Fruit fly (Drosophila melanogaster) whole organism, embryonic: ENCODE results near the gene CG15014.

Source experiments
- Adf1 ChIP-seq: fragments of 200-800 bp; sonication (Bioruptor generic); IDR thresholded peaks from 2 replicates; pipeline ENCODE4 v1.3.6; 2022; ENCODE audit warnings: missing biosample characterization, missing genetic modification characterization
- Asciz ChIP-seq: fragments of 200-800 bp; sonication (Bioruptor generic); optimal IDR thresholded peaks from 2 replicates; lab custom pipeline; 2017; ENCODE audit warnings: missing biosample characterization, mild to moderate bottlenecking, missing genetic modification characterization, missing genetic modification reagents
- CG10462 ChIP-seq: fragments of 200-800 bp; sonication (Bioruptor generic); optimal IDR thresholded peaks from 2 replicates; lab custom pipeline; 2016; ENCODE audit warnings: missing biosample characterization, missing genetic modification characterization
- CG11398 ChIP-seq: fragments of 200-800 bp; sonication (Bioruptor generic); optimal IDR thresholded peaks from 2 replicates; lab custom pipeline; 2016; ENCODE audit warnings: missing biosample characterization, missing genetic modification characterization
- CG14014 ChIP-seq: fragments of 200-800 bp; sonication (Bioruptor generic); IDR thresholded peaks from 2 replicates; pipeline ENCODE4 v1.3.6; 2022; ENCODE audit warnings: missing biosample characterization, missing genetic modification characterization
- CG15479 ChIP-seq: fragments of 200-800 bp; sonication (Bioruptor generic); optimal IDR thresholded peaks from 3 replicates; lab custom pipeline; 2019; ENCODE audit warnings: missing biosample characterization, mild to moderate bottlenecking, missing genetic modification characterization, moderate library complexity
- CG16815 ChIP-seq: fragments of 200-800 bp; sonication (Bioruptor generic); optimal IDR thresholded peaks from 3 replicates; lab custom pipeline; 2017; ENCODE audit warnings: missing biosample characterization, mild to moderate bottlenecking, missing genetic modification characterization
- CG1792 ChIP-seq: fragments of 200-800 bp; sonication (Bioruptor generic); optimal IDR thresholded peaks from 2 replicates; lab custom pipeline; 2016; ENCODE audit warnings: missing biosample characterization, missing genetic modification characterization
- CG2116 ChIP-seq: fragments of 200-800 bp; sonication (Bioruptor generic); optimal IDR thresholded peaks from 3 replicates; lab custom pipeline; 2018; ENCODE audit warnings: missing biosample characterization, mild to moderate bottlenecking, missing genetic modification characterization
- CG2129 ChIP-seq: fragments of 200-800 bp; sonication (Bioruptor generic); IDR thresholded peaks from 2 replicates; pipeline ENCODE4 v1.3.6; 2022; ENCODE audit warnings: missing biosample characterization, missing genetic modification characterization; ENCODE audit not compliant: partially characterized antibody
- CG31441 ChIP-seq: fragments of 200-800 bp; sonication (Bioruptor generic); IDR thresholded peaks from 2 replicates; pipeline ENCODE4 v1.3.6; 2022; ENCODE audit warnings: missing biosample characterization, missing genetic modification characterization
- CG32532 ChIP-seq: fragments of 200-800 bp; sonication (Bioruptor generic); IDR thresholded peaks from 2 replicates; pipeline ENCODE4 v1.3.6; 2022; ENCODE audit warnings: missing biosample characterization, missing genetic modification characterization
- CG4820 ChIP-seq: fragments of 200-800 bp; sonication (Bioruptor generic); optimal IDR thresholded peaks from 3 replicates; lab custom pipeline; 2016; ENCODE audit warnings: missing biosample characterization, missing genetic modification characterization
- CG4854 ChIP-seq: fragments of 200-800 bp; sonication (Bioruptor generic); optimal IDR thresholded peaks from 2 replicates; lab custom pipeline; 2016; ENCODE audit warnings: missing biosample characterization, missing genetic modification characterization, inconsistent platforms
- CG5953 ChIP-seq: fragments of 200-800 bp; sonication (Bioruptor generic); IDR thresholded peaks from 2 replicates; pipeline ENCODE4 v1.3.6; 2022; ENCODE audit warnings: missing biosample characterization, missing genetic modification characterization
- CG8089 ChIP-seq: fragments of 200-800 bp; sonication (Bioruptor generic); optimal IDR thresholded peaks from 3 replicates; lab custom pipeline; 2016; ENCODE audit warnings: missing biosample characterization, missing genetic modification characterization
- CG9609 ChIP-seq: fragments of 200-800 bp; sonication (Bioruptor generic); optimal IDR thresholded peaks from 3 replicates; lab custom pipeline; 2016; ENCODE audit warnings: missing biosample characterization, missing genetic modification characterization
- CHES-1-like ChIP-seq: fragments of 200-800 bp; sonication (Bioruptor generic); optimal IDR thresholded peaks from 2 replicates; lab custom pipeline; 2016; ENCODE audit warnings: missing biosample characterization, missing genetic modification characterization
- Chrac-16 ChIP-seq: fragments of 200-800 bp; sonication (Bioruptor generic); optimal IDR thresholded peaks from 3 replicates; lab custom pipeline; 2016; ENCODE audit warnings: missing biosample characterization, missing genetic modification characterization
- D ChIP-seq, 2 experiments: fragments of 200-800 bp in 1 of 2; fragments of >200 bp in 1 of 2; sonication (Bioruptor generic) in 1 of 2; optimal IDR thresholded peaks; 2 replicates in 1 of 2; 3 replicates in 1 of 2; lab custom pipeline; 2017; ENCODE audit warnings: mild to moderate bottlenecking in 1 of 2, missing biosample characterization in 1 of 2, missing genetic modification characterization in 1 of 2, missing genetic modification reagents in 1 of 2
- ERR ChIP-seq: fragments of 200-800 bp; sonication (Bioruptor generic); optimal IDR thresholded peaks from 2 replicates; lab custom pipeline; 2016; ENCODE audit warnings: missing biosample characterization, missing genetic modification characterization
- H2.0 ChIP-seq: fragments of 200-800 bp; sonication (Bioruptor generic); IDR thresholded peaks from 2 replicates; pipeline ENCODE4 v1.3.6; 2022; ENCODE audit warnings: missing biosample characterization, missing genetic modification characterization
- Lim3 ChIP-seq: fragments of 200-800 bp; sonication (Bioruptor generic); IDR thresholded peaks from 2 replicates; pipeline ENCODE4 v1.3.6; 2022; ENCODE audit warnings: missing biosample characterization, missing genetic modification characterization
- NFAT ChIP-seq: fragments of 200-800 bp; sonication (Bioruptor generic); IDR thresholded peaks from 2 replicates; pipeline ENCODE4 v1.3.6; 2022; ENCODE audit warnings: missing biosample characterization, missing genetic modification characterization
- Sox102F ChIP-seq: fragments of 200-800 bp; sonication (Bioruptor generic); optimal IDR thresholded peaks from 2 replicates; lab custom pipeline; 2018; ENCODE audit warnings: missing biosample characterization, mild to moderate bottlenecking, missing genetic modification characterization, moderate library complexity
- TFAM ChIP-seq: fragments of 200-800 bp; sonication (Bioruptor generic); optimal IDR thresholded peaks from 2 replicates; lab custom pipeline; 2017; ENCODE audit warnings: missing biosample characterization, missing genetic modification characterization, inconsistent platforms
- Vsx1 ChIP-seq: fragments of 200-800 bp; sonication (Bioruptor generic); optimal IDR thresholded peaks from 2 replicates; lab custom pipeline; 2017; ENCODE audit warnings: missing biosample characterization, mild to moderate bottlenecking, missing genetic modification characterization, missing genetic modification reagents
- cas ChIP-seq: fragments of 200-800 bp; sonication (Bioruptor generic); IDR thresholded peaks from 2 replicates; pipeline ENCODE4 v1.3.6; 2022; ENCODE audit warnings: missing biosample characterization, missing genetic modification characterization
- ci ChIP-seq: fragments of 200-800 bp; sonication (Bioruptor generic); IDR thresholded peaks from 3 replicates; pipeline ENCODE4 v1.3.6; 2022; ENCODE audit warnings: missing biosample characterization, missing genetic modification characterization
- croc ChIP-seq: fragments of 200-800 bp; sonication (Bioruptor generic); conservative IDR thresholded peaks from 3 replicates; pipeline ENCODE4 v1.3.6; 2022; ENCODE audit warnings: missing biosample characterization, missing genetic modification characterization
- crp ChIP-seq, 2 experiments: fragments of 200-800 bp; sonication (Bioruptor generic); optimal IDR thresholded peaks; 2 replicates in 1 of 2; 3 replicates in 1 of 2; lab custom pipeline; 2017; ENCODE audit warnings: missing biosample characterization in 2 of 2, missing genetic modification characterization in 2 of 2, mild to moderate bottlenecking in 1 of 2, moderate library complexity in 1 of 2
- dati ChIP-seq: fragments of 200-800 bp; sonication (Bioruptor generic); IDR thresholded peaks from 2 replicates; pipeline ENCODE4 v1.3.6; 2022; ENCODE audit warnings: missing biosample characterization, missing genetic modification characterization
- dmrt99B ChIP-seq: fragments of 200-800 bp; sonication (Bioruptor generic); optimal IDR thresholded peaks from 2 replicates; lab custom pipeline; 2018; ENCODE audit warnings: missing biosample characterization, mild to moderate bottlenecking, missing genetic modification characterization, moderate library complexity
- dysf ChIP-seq: fragments of 200-800 bp; sonication (Bioruptor generic); IDR thresholded peaks from 3 replicates; pipeline ENCODE4 v1.3.6; 2022; ENCODE audit warnings: missing biosample characterization, missing genetic modification characterization
- eve ChIP-seq, 2 experiments: fragments of >200 bp; optimal IDR thresholded peaks; 2 replicates each; lab custom pipeline; 2017; ENCODE audit warnings: missing biosample characterization in 2 of 2, missing genetic modification characterization in 2 of 2
- hb ChIP-seq: fragments of 200-800 bp; sonication (Bioruptor generic); IDR thresholded peaks from 3 replicates; pipeline ENCODE4 v1.3.6; 2022; ENCODE audit warnings: missing biosample characterization, missing genetic modification characterization; ENCODE audit not compliant: partially characterized antibody
- hth ChIP-seq: fragments of >200 bp; optimal IDR thresholded peaks from 2 replicates; lab custom pipeline; 2017; ENCODE audit warnings: inconsistent platforms
- jing ChIP-seq: fragments of 200-800 bp; sonication (Bioruptor generic); optimal IDR thresholded peaks from 2 replicates; lab custom pipeline; 2018; ENCODE audit warnings: missing biosample characterization, mild to moderate bottlenecking, missing genetic modification characterization
- nmo ChIP-seq: fragments of 200-800 bp; sonication (Bioruptor generic); optimal IDR thresholded peaks from 2 replicates; lab custom pipeline; 2018; ENCODE audit warnings: missing biosample characterization, mild to moderate bottlenecking, missing genetic modification characterization, moderate library complexity
- pan ChIP-seq, 4 experiments: fragments of >200 bp in 3 of 4; fragments of 200-800 bp in 1 of 4; sonication (Bioruptor generic) in 1 of 4; optimal IDR thresholded peaks in 3 of 4; IDR thresholded peaks in 1 of 4; 2 replicates each; pipeline versions ENCODE4 v1.3.6 to Lab custom; 2017 to 2022; ENCODE audit warnings: missing biosample characterization in 2 of 4, missing genetic modification characterization in 2 of 4, mixed read lengths in 1 of 4
- scrt ChIP-seq: fragments of 200-800 bp; sonication (Bioruptor generic); optimal IDR thresholded peaks from 2 replicates; lab custom pipeline; 2018; ENCODE audit warnings: missing biosample characterization, mild to moderate bottlenecking, missing genetic modification characterization, moderate library complexity
- shn ChIP-seq: fragments of 200-800 bp; sonication (Bioruptor generic); optimal IDR thresholded peaks from 3 replicates; lab custom pipeline; 2016; ENCODE audit warnings: missing biosample characterization, missing genetic modification characterization
- slp2 ChIP-seq: fragments of 200-800 bp; sonication (Bioruptor generic); optimal IDR thresholded peaks from 2 replicates; lab custom pipeline; 2016; ENCODE audit warnings: missing biosample characterization, missing genetic modification characterization
- sr ChIP-seq: fragments of 200-800 bp; sonication (Bioruptor generic); IDR thresholded peaks from 3 replicates; pipeline ENCODE4 v1.3.6; 2022; ENCODE audit warnings: missing biosample characterization, missing genetic modification characterization
- tap ChIP-seq: fragments of 200-800 bp; optimal IDR thresholded peaks from 3 replicates; lab custom pipeline; 2019; ENCODE audit warnings: missing biosample characterization, mild to moderate bottlenecking, missing genetic modification characterization, moderate library complexity
- unc-4 ChIP-seq: fragments of 200-800 bp; sonication (Bioruptor generic); IDR thresholded peaks from 2 replicates; pipeline ENCODE4 v1.3.6; 2022; ENCODE audit warnings: missing biosample characterization, missing genetic modification characterization; ENCODE audit not compliant: partially characterized antibody
- unpg ChIP-seq: fragments of 200-800 bp; sonication (Bioruptor generic); optimal IDR thresholded peaks from 3 replicates; lab custom pipeline; 2018; ENCODE audit warnings: missing biosample characterization, mild to moderate bottlenecking, missing genetic modification characterization, moderate library complexity
- vvl ChIP-seq: fragments of 200-800 bp; sonication (Bioruptor generic); IDR thresholded peaks from 2 replicates; pipeline ENCODE4 v1.3.6; 2022; ENCODE audit warnings: missing biosample characterization, missing genetic modification characterization
- zfh1 ChIP-seq: fragments of 200-800 bp; sonication (Bioruptor generic); IDR thresholded peaks from 3 replicates; pipeline ENCODE4 v1.3.6; 2022; ENCODE audit warnings: missing biosample characterization, missing genetic modification characterization

Gene CG15014

dm6 chr3L:4313299-4313698, 8.8 kb downstream of the CG15014 start, which contains the start of gene Claspin (continued):
- TF ChIP-seq TFAM (GFP tag; lab: Kevin White, UChicago) (no peak), NFAT (GFP tag; lab: Robert Waterston, UW) (peak; percentile 31; the same call in 1 of the 2 replicates), Chrac-16 (GFP tag; lab: Kevin White, UChicago) (peak; percentile 44)

dm6 chr3L:4310604-4311003, 11.5 kb downstream of the CG15014 start:
- TF ChIP-seq sr (GFP tag; lab: Robert Waterston, UW) (no peak), dmrt99B (tag; lab: Kevin White, UChicago) (peak; percentile 1), vvl (GFP tag; lab: Robert Waterston, UW) (peak; percentile 34; the same call in 1 of the 2 replicates), H2.0 (no peak), CG10462 (GFP tag; lab: Kevin White, UChicago) (no peak), D (optimal IDR thresholded peaks at IDR 0.05; lab: Kevin White, UChicago) (no peak), D (GFP tag; optimal IDR thresholded peaks at IDR 0.05; lab: Kevin White, UChicago) (no peak), pan (optimal IDR thresholded peaks at IDR 0.05; lab: Kevin White, UChicago) (no peak), pan (GFP tag; optimal IDR thresholded peaks at IDR 0.05 in 1 of 2, IDR thresholded peaks at IDR 0.05 in 1 of 2) (peak in 1 of 2 experiments; percentile 8), hth (lab: Kevin White, UChicago) (no peak), CG16815 (GFP tag; lab: Kevin White, UChicago) (no peak), scrt (GFP tag; lab: Kevin White, UChicago) (no peak), unpg (GFP tag; lab: Kevin White, UChicago) (peak; percentile 5), Sox102F (peak; percentile 47), CG4820 (GFP tag; lab: Kevin White, UChicago) (no peak), cas (GFP tag; lab: Robert Waterston, UW) (no peak), CG8089 (GFP tag; lab: Kevin White, UChicago) (no peak), CG2116 (GFP tag; lab: Kevin White, UChicago) (no peak), nmo (no peak), CG2129 (GFP tag; lab: Robert Waterston, UW) (no peak), Vsx1 (GFP tag; lab: Kevin White, UChicago) (no peak), CG1792 (GFP tag; lab: Kevin White, UChicago) (no peak), Adf1 (GFP tag; lab: Robert Waterston, UW) (no peak), Asciz (peak; percentile 23), zfh1 (GFP tag; lab: Robert Waterston, UW) (no peak), CG4854 (GFP tag; lab: Kevin White, UChicago) (no peak), hb (GFP tag; lab: Robert Waterston, UW) (no peak), unc-4 (GFP tag; lab: Robert Waterston, UW) (no peak), slp2 (GFP tag; lab: Kevin White, UChicago) (no peak), eve (GFP tag; optimal IDR thresholded peaks at IDR 0.05; lab: Kevin White, UChicago) (peak in 1 of 2 experiments; percentile 49), dysf (GFP tag; lab: Robert Waterston, UW) (no peak), CG31441 (GFP tag; lab: Robert Waterston, UW) (no peak), crp (GFP tag; optimal IDR thresholded peaks at IDR 0.05; lab: Kevin White, UChicago) (no peak), ERR (GFP tag; lab: Kevin White, UChicago) (no peak), CG15479 (GFP tag; lab: Kevin White, UChicago) (no peak), CG9609 (GFP tag; lab: Kevin White, UChicago) (no peak), shn (GFP tag; lab: Kevin White, UChicago) (no peak), CG14014 (GFP tag; lab: Robert Waterston, UW) (no peak), croc (GFP tag; lab: Robert Waterston, UW) (no peak), Lim3 (GFP tag; lab: Robert Waterston, UW) (no peak), tap (tag; lab: Kevin White, UChicago) (no peak), CG11398 (GFP tag; lab: Kevin White, UChicago) (no peak), dati (GFP tag; lab: Robert Waterston, UW) (no peak), ci (0 out of 3 replicates have a peak, but pooled peaks have one; percentile 31), jing (no peak), CG5953 (GFP tag; lab: Robert Waterston, UW) (no peak), CHES-1-like (GFP tag; lab: Kevin White, UChicago) (no peak), CG32532 (GFP tag; lab: Robert Waterston, UW) (no peak)
